Worm (Caenorhabditis elegans) whole organism, young adult: Measurements from ENCODE around the gene bicd-1.

ENCODE experiments used
- F49E8.2 ChIP-seq: sonication (generic microtip); optimal IDR thresholded peaks from 3 replicates; lab custom pipeline; 2017; ENCODE audit warnings: missing genetic modification characterization, mild to moderate bottlenecking, missing compliant biosample characterization, antibody characterized with exemption, moderate library complexity; ENCODE audit not compliant: insufficient read depth
- ama-1 ChIP-seq, 3 experiments: fragments of 150-350 bp in 1 of 3; sonication (generic microtip) in 2 of 3; optimal IDR thresholded peaks; 2 replicates each; lab custom pipeline; 2014 to 2018; ENCODE audit warnings: missing biosample characterization in 2 of 3, missing genetic modification characterization in 2 of 3, missing genetic modification reagents in 2 of 3
- ceh-40 ChIP-seq: fragments of 200-800 bp; sonication (Bioruptor generic); IDR thresholded peaks from 2 replicates; pipeline ENCODE4 v1.3.6; 2022; ENCODE audit warnings: missing genetic modification characterization, missing compliant biosample characterization
- dpff-1 ChIP-seq: sonication (generic microtip); optimal IDR thresholded peaks from 2 replicates; lab custom pipeline; 2017; ENCODE audit warnings: mild to moderate bottlenecking, missing genetic modification characterization, missing compliant biosample characterization
- madf-10 ChIP-seq: sonication (generic microtip); optimal IDR thresholded peaks from 2 replicates; lab custom pipeline; 2016; ENCODE audit warnings: mild to moderate bottlenecking, missing genetic modification characterization, missing compliant biosample characterization
- mxl-1 ChIP-seq: sonication (generic microtip); optimal IDR thresholded peaks from 2 replicates; lab custom pipeline; 2016; ENCODE audit warnings: missing genetic modification characterization, missing compliant biosample characterization
- pha-4 ChIP-seq: fragments of 150-350 bp; sonication (generic microtip); optimal IDR thresholded peaks from 2 replicates; lab custom pipeline; 2014; ENCODE audit warnings: missing biosample characterization, missing genetic modification reagents, missing genetic modification characterization

DNA sequence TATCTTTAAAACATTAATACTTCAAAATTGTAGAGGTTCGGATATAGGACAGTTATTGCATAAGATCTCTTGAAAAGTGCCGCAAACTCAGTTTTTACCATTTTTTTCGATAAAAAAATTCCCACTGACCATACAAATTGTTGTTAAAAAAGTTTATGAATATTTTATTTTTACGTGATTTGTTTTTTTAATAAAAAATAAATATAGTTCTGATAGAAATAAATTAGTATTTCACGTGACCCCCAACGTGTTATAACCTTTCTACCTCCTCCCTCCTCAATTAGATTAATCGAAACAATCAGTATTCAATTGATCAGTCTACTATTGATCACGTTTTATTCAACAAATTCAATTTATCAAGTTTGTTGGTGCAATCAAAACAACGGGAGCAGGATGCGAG is 40.7 kb downstream of the bicd-1 start, which contains the start of gene C01G5.4:
- TF ChIP-seq madf-10 (tag; lab: Kevin White, UChicago) (no peak), mxl-1 (tag; lab: Kevin White, UChicago) (no peak), pha-4 (tag; lab: Kevin White, UChicago) (no peak), dpff-1 (tag; lab: Kevin White, UChicago) (no peak), ceh-40 (GFP tag; lab: Robert Waterston, UW) (no peak), ama-1 (optimal IDR thresholded peaks at IDR 0.05; lab: Kevin White, UChicago) (no peak), ama-1 (GFP tag; optimal IDR thresholded peaks at IDR 0.05; lab: Kevin White, UChicago) (no peak), F49E8.2 (tag; lab: Kevin White, UChicago) (no peak)
